Worm (Caenorhabditis elegans): Measurements from ENCODE around the gene C17H11.4.
A peak's percentile ranks its signal among the peaks of the same experiment; 100 is the strongest.

Gene C17H11.4

ce11 chrX:8148993-8149392 is 32.4 kb downstream of the C17H11.4 start:
- TF ChIP-seq unc-39 (tag; optimal IDR thresholded peaks at IDR 0.05) (no peak), pha-4 (tag; optimal IDR thresholded peaks at IDR 0.05) (no peak), unc-62 (GFP tag; optimal IDR thresholded peaks at IDR 0.05) (no peak), fos-1 (tag; optimal IDR thresholded peaks at IDR 0.05) (no peak), elt-2 (tag; optimal IDR thresholded peaks at IDR 0.05) (peak; percentile 4), sea-2 (GFP tag; optimal IDR thresholded peaks at IDR 0.05) (no peak), ztf-4 (tag; optimal IDR thresholded peaks at IDR 0.05) (no peak), nhr-25 (tag; optimal IDR thresholded peaks at IDR 0.05) (no peak)

- no peak for TF ChIP-seq nhr-11 (tag; optimal IDR thresholded peaks at IDR 0.05)
- TF ChIP-seq tbx-2 (tag; optimal IDR thresholded peaks at IDR 0.05): no peak
- TF ChIP-seq hmg-11 (tag; optimal IDR thresholded peaks at IDR 0.05): no peak
- TF ChIP-seq fkh-10 (GFP tag; optimal IDR thresholded peaks at IDR 0.05): no peak
- TF ChIP-seq nhr-76 (tag; optimal IDR thresholded peaks at IDR 0.05): no peak
Observed at ce11 chrX:8147398-8147797, 34.0 kb downstream of the C17H11.4 start, which contains the start of gene C02B8.1. Gene C02B8.1 (plus strand): TSS chrX:8147698.

- TF ChIP-seq ztf-4 (tag; optimal IDR thresholded peaks at IDR 0.05): no peak
- no peak for TF ChIP-seq pqm-1 (tag; optimal IDR thresholded peaks at IDR 0.05)
Observed at ce11 chrX:8139146-8139545, 42.3 kb downstream of the C17H11.4 start, which contains the start of gene C02B8.3. Gene C02B8.3 (plus strand): TSS chrX:8139446.

DNA sequence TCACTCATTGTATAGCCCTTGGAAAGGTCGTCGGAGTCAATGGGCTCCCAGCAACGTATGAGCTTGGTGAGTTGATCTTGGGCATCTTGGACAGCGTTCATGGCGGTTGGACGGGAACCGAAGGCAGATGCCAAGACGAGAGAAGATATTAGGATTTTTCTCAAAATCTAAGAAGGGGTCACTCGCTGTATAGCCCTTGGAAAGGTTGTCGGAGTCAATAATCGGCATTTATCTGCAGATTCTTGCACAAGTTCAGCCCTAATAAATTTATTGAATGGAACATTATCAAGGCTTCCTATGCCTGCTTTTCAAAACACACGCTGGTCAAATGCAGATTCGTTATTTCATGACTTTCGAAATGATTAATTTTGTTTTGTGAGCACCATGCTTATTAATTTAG is 43.7 kb downstream of the C17H11.4 start, which contains the start of gene C02B8.7:
TSS of gene C02B8.7 (minus strand) at position 101 of the 400 bp plus-strand sequence.
- TF ChIP-seq mdl-1 (tag; optimal IDR thresholded peaks at IDR 0.05) (no peak), pha-4 (tag; optimal IDR thresholded peaks at IDR 0.05) (no peak), nhr-23 (tag; optimal IDR thresholded peaks at IDR 0.05) (no peak), nhr-11 (tag; optimal IDR thresholded peaks at IDR 0.05) (no peak), tbx-2 (tag; optimal IDR thresholded peaks at IDR 0.05) (no peak), nhr-67 (tag; optimal IDR thresholded peaks at IDR 0.05) (no peak), eor-1 (tag; optimal IDR thresholded peaks at IDR 0.05) (no peak), hmg-11 (tag; optimal IDR thresholded peaks at IDR 0.05) (no peak), nhr-25 (tag; optimal IDR thresholded peaks at IDR 0.05) (no peak), snpc-4 (tag; optimal IDR thresholded peaks at IDR 0.05) (no peak), aly-2 (tag; optimal IDR thresholded peaks at IDR 0.05) (no peak)

ce11 chrX:8136276-8136891 is 45.1 kb downstream of the C17H11.4 start, which contains the start of gene C02B8.6:
Gene C02B8.6 (minus strand): TSS chrX:8136326.
- TF ChIP-seq nhr-43 (tag; optimal IDR thresholded peaks at IDR 0.05; ENCODE audit: poor library complexity, severe bottlenecking) (no peak), nfya-1 (tag; optimal IDR thresholded peaks at IDR 0.05; ENCODE audit: insufficient read depth) (peak; percentile 51), ztf-4 (tag; optimal IDR thresholded peaks at IDR 0.05) (no peak), elt-2 (tag; optimal IDR thresholded peaks at IDR 0.05) (peak; percentile 70), ceh-28 (tag; optimal IDR thresholded peaks at IDR 0.05) (peak; percentile 73), ama-1 (optimal IDR thresholded peaks at IDR 0.05) (no peak), fkh-2 (tag; optimal IDR thresholded peaks at IDR 0.05) (no peak), lin-39 (tag; optimal IDR thresholded peaks at IDR 0.05) (peak; percentile 60), hmg-11 (tag; optimal IDR thresholded peaks at IDR 0.05) (peak; percentile 53), ZK546.5 (tag; optimal IDR thresholded peaks at IDR 0.05) (no peak), egl-5 (tag; optimal IDR thresholded peaks at IDR 0.05) (no peak), aly-2 (tag; optimal IDR thresholded peaks at IDR 0.05) (no peak), sea-2 (GFP tag; optimal IDR thresholded peaks at IDR 0.05) (no peak), ceh-16 (tag; optimal IDR thresholded peaks at IDR 0.05) (no peak), lin-15B (tag; optimal IDR thresholded peaks at IDR 0.05) (peak; percentile 14), nhr-12 (tag; optimal IDR thresholded peaks at IDR 0.05) (no peak), nhr-237 (tag; optimal IDR thresholded peaks at IDR 0.05) (no peak), ztf-11 (tag; optimal IDR thresholded peaks at IDR 0.05) (no peak), pqm-1 (tag; optimal IDR thresholded peaks at IDR 0.05) (peak; percentile 64), elt-3 (tag; optimal IDR thresholded peaks at IDR 0.05) (no peak), lsy-12 (tag; optimal IDR thresholded peaks at IDR 0.05) (no peak), pha-4 (tag; optimal IDR thresholded peaks at IDR 0.05) (peak; percentile 85), nhr-23 (tag; optimal IDR thresholded peaks at IDR 0.05) (no peak), nhr-11 (tag; optimal IDR thresholded peaks at IDR 0.05) (no peak), mdl-1 (tag; optimal IDR thresholded peaks at IDR 0.05) (no peak), fkh-10 (GFP tag; optimal IDR thresholded peaks at IDR 0.05) (no peak), snpc-4 (tag; optimal IDR thresholded peaks at IDR 0.05) (peak; percentile 12), elt-1 (tag; optimal IDR thresholded peaks at IDR 0.05) (no peak), unc-62 (GFP tag; optimal IDR thresholded peaks at IDR 0.05) (no peak), skn-1 (tag; optimal IDR thresholded peaks at IDR 0.05) (peak; percentile 19)

Measured in whole organism, L3 larva.